Worm (Caenorhabditis elegans) whole organism, early embryonic: Measurements from ENCODE around the gene K12H6.12.

ENCODE experiments used
- B0310.2 ChIP-seq: sonication (generic microtip); optimal IDR thresholded peaks from 2 replicates; lab custom pipeline; 2016; ENCODE audit warnings: mild to moderate bottlenecking, missing genetic modification characterization, missing compliant biosample characterization
- F13C5.2 ChIP-seq: sonication (generic microtip); optimal IDR thresholded peaks from 2 replicates; lab custom pipeline; 2017; ENCODE audit warnings: mild to moderate bottlenecking, missing genetic modification characterization, inconsistent platforms, missing compliant biosample characterization
- aly-1 ChIP-seq: sonication (generic microtip); optimal IDR thresholded peaks from 2 replicates; lab custom pipeline; 2016; ENCODE audit warnings: missing genetic modification characterization, missing compliant biosample characterization
- ama-1 ChIP-seq: fragments of 150-350 bp; optimal IDR thresholded peaks from 2 replicates; lab custom pipeline; 2014
- ceh-13 ChIP-seq: fragments of 200-800 bp; sonication (Bioruptor generic); optimal IDR thresholded peaks from 2 replicates; lab custom pipeline; 2018; ENCODE audit warnings: mild to moderate bottlenecking, missing genetic modification characterization, missing compliant biosample characterization
- ceh-36 ChIP-seq: sonication (generic microtip); optimal IDR thresholded peaks from 2 replicates; lab custom pipeline; 2016; ENCODE audit warnings: missing genetic modification characterization, inconsistent platforms, missing compliant biosample characterization
- ets-7 ChIP-seq: sonication (generic microtip); optimal IDR thresholded peaks from 2 replicates; lab custom pipeline; 2016; ENCODE audit warnings: missing genotype, missing genetic modification characterization, missing compliant biosample characterization
- flt-1 ChIP-seq: fragments of 200-800 bp; sonication (Bioruptor generic); IDR thresholded peaks from 2 replicates; pipeline ENCODE4 v1.3.6; 2022; ENCODE audit warnings: missing genetic modification characterization, missing compliant biosample characterization
- hmbx-1 ChIP-seq: sonication (generic microtip); optimal IDR thresholded peaks from 2 replicates; lab custom pipeline; 2016; ENCODE audit warnings: mild to moderate bottlenecking, missing genetic modification characterization, missing compliant biosample characterization
- hmg-4 ChIP-seq: fragments of 200-800 bp; sonication (Bioruptor generic); optimal IDR thresholded peaks from 2 replicates; lab custom pipeline; 2018; ENCODE audit warnings: mild to moderate bottlenecking, missing genetic modification characterization, missing compliant biosample characterization
- hnd-1 ChIP-seq: sonication (generic microtip); optimal IDR thresholded peaks from 2 replicates; lab custom pipeline; 2016; ENCODE audit warnings: missing genetic modification characterization, missing compliant biosample characterization
- pes-1 ChIP-seq: fragments of 200-800 bp; sonication (Bioruptor generic); IDR thresholded peaks from 2 replicates; pipeline ENCODE4 v1.3.6; 2022; ENCODE audit warnings: missing genetic modification reagents, missing genetic modification characterization, missing compliant biosample characterization
- scrt-1 ChIP-seq: fragments of 200-800 bp; sonication (Bioruptor generic); IDR thresholded peaks from 2 replicates; pipeline ENCODE4 v1.3.6; 2022; ENCODE audit warnings: missing genetic modification characterization, missing compliant biosample characterization
- sea-1 ChIP-seq: fragments of 200-800 bp; sonication (Bioruptor generic); conservative IDR thresholded peaks from 2 replicates; pipeline ENCODE4 v1.3.6; 2022; ENCODE audit warnings: missing genetic modification characterization, missing compliant biosample characterization
- tbx-11 ChIP-seq: fragments of 200-800 bp; sonication (Bioruptor generic); IDR thresholded peaks from 2 replicates; pipeline ENCODE4 v1.3.6; 2022; ENCODE audit warnings: missing genetic modification characterization, missing compliant biosample characterization
- tbx-37 ChIP-seq: fragments of 200-800 bp; sonication (Bioruptor generic); conservative IDR thresholded peaks from 2 replicates; pipeline ENCODE4 v1.3.6; 2022; ENCODE audit warnings: missing genetic modification reagents, missing genetic modification characterization, missing compliant biosample characterization
- tra-4 ChIP-seq: sonication (generic microtip); optimal IDR thresholded peaks from 2 replicates; lab custom pipeline; 2017; ENCODE audit warnings: missing genetic modification characterization, missing compliant biosample characterization

The K12H6.12 gene

DNA sequence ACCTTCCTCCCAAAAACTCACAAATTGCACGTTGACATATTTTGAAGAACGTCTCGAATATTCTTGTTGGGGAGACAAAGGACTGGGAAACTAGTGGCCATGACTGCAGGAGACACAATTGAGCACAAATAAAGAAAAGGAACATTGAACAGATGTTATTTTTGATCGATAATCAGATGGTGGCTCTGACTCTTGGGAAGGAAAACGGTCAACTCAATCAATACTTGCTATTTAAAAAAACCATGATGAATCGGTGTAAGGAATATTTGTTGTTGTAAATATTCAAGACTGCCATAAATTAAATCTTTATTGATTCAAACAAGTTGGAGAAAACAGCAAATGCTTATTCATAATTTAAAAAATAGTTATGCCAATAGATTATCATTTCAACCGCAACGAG is 37.2 kb upstream of the K12H6.12 start, which contains the start of gene fbxb-105:
fbxb-105 (minus strand) TSS at position 101 of the 400 bp plus-strand sequence.
- TF ChIP-seq aly-1 (tag; lab: Kevin White, UChicago) = no peak
- TF ChIP-seq F13C5.2 = no peak
- TF ChIP-seq hnd-1 (tag; lab: Kevin White, UChicago) = no peak
- no peak for TF ChIP-seq ama-1 (lab: Kevin White, UChicago)
- TF ChIP-seq ceh-36 = no peak
- TF ChIP-seq scrt-1 (GFP tag; lab: Robert Waterston, UW) = no peak
- TF ChIP-seq flt-1 (GFP tag; lab: Robert Waterston, UW) = no peak
- TF ChIP-seq tra-4 = no peak
- no peak for TF ChIP-seq pes-1
- TF ChIP-seq ceh-13 = no peak
- TF ChIP-seq ets-7 = no peak
- TF ChIP-seq tbx-37 (GFP tag; lab: Robert Waterston, UW) = no peak
- TF ChIP-seq hmbx-1 (tag; lab: Kevin White, UChicago) = no peak
- TF ChIP-seq hmg-4 = no peak
- TF ChIP-seq tbx-11 (GFP tag; lab: Robert Waterston, UW) = no peak
- no peak for TF ChIP-seq sea-1 (GFP tag; lab: Robert Waterston, UW)
- TF ChIP-seq B0310.2 (tag; lab: Kevin White, UChicago) = no peak

DNA sequence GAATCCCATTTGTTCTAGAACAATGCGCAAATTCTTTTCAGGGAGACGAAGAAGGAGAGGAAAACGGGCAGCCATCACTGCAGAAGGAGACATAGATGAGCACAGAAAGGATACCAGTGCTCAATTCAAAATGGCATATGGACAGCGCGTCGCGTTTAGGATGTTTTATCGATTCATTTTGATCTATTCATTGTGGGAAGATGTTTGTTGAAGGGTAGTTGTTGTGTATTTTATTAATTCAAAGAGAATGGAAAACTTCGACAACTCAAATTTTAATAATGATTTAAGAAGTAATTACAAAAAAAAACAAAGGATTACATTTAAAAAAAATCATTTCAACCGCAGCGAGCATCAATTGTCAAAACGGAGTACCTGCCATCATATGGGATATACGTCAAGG is 35.8 kb upstream of the K12H6.12 start, which contains the start of gene sdz-10:
sdz-10 (minus strand) TSS at position 101 of the 400 bp plus-strand sequence.
- no peak for TF ChIP-seq hmbx-1 (tag; lab: Kevin White, UChicago)
- TF ChIP-seq aly-1 (tag; lab: Kevin White, UChicago) = no peak
- no peak for TF ChIP-seq ceh-13
- TF ChIP-seq scrt-1 (GFP tag; lab: Robert Waterston, UW) = no peak
- TF ChIP-seq B0310.2 (tag; lab: Kevin White, UChicago) = no peak
- no peak for TF ChIP-seq tbx-11 (GFP tag; lab: Robert Waterston, UW)
- TF ChIP-seq ets-7 = no peak
- TF ChIP-seq hmg-4 = no peak
- TF ChIP-seq pes-1 = no peak
- no peak for TF ChIP-seq sea-1 (GFP tag; lab: Robert Waterston, UW)
- TF ChIP-seq tbx-37 (GFP tag; lab: Robert Waterston, UW) = no peak
- TF ChIP-seq ceh-36 = no peak
- no peak for TF ChIP-seq hnd-1 (tag; lab: Kevin White, UChicago)
- no peak for TF ChIP-seq ama-1 (lab: Kevin White, UChicago)
- TF ChIP-seq tra-4 = no peak
- no peak for TF ChIP-seq flt-1 (GFP tag; lab: Robert Waterston, UW)

DNA sequence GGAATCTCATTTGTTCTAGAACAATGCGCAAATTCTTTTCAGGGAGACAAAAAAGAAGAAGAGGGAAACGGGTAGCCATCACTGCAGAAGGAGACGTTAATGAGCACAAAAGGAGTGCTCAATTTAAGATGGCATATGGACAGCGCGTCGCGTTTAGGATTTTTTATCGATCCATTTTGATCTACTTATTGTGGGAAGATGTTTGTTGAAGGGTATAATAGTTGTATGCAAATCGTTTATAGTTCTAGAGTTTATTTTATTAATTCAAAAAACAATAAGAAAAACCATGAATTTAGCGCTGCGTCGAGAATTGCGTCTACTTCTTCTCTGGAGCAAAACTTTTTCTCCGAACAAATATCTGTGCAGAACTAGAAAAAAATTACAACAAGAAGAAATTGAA is 34.4 kb upstream of the K12H6.12 start, which contains the start of gene sdz-9:
sdz-9 (minus strand) TSS at position 101 of the 400 bp plus-strand sequence.
- no peak for TF ChIP-seq ets-7
- TF ChIP-seq tra-4 = no peak
- no peak for TF ChIP-seq hmg-4
- no peak for TF ChIP-seq ceh-36
- TF ChIP-seq F13C5.2 = no peak
- TF ChIP-seq flt-1 (GFP tag; lab: Robert Waterston, UW) = no peak
- TF ChIP-seq ama-1 (lab: Kevin White, UChicago) = no peak
- no peak for TF ChIP-seq scrt-1 (GFP tag; lab: Robert Waterston, UW)
- TF ChIP-seq aly-1 (tag; lab: Kevin White, UChicago) = no peak

DNA sequence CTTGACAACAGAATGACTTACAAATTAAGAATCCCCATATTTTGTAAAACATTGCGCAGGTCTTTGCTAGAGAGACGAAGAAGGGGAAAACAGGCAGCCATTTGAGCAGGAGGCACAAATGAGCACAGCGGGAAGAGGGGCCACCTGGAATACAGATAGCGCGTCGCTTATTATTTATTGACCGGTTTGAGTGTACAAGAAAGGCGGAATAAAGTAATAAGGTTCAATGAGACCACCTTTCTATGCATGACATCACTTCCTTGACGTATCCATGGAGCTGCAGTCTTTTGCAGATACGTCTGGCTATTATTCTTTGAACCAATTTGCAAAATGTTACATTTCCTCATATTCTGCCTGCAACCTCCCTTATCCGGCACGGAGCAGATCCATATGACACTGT is 33.1 kb upstream of the K12H6.12 start, which contains the start of gene fbxb-111:
fbxb-111 (minus strand) TSS at position 101 of the 400 bp plus-strand sequence.
- no peak for TF ChIP-seq ets-7
- no peak for TF ChIP-seq hmg-4
- no peak for TF ChIP-seq aly-1 (tag; lab: Kevin White, UChicago)
- no peak for TF ChIP-seq pes-1
- no peak for TF ChIP-seq B0310.2 (tag; lab: Kevin White, UChicago)
- TF ChIP-seq tbx-37 (GFP tag; lab: Robert Waterston, UW) = no peak
- no peak for TF ChIP-seq ama-1 (lab: Kevin White, UChicago)
- no peak for TF ChIP-seq scrt-1 (GFP tag; lab: Robert Waterston, UW)
- TF ChIP-seq hnd-1 (tag; lab: Kevin White, UChicago) = no peak
- no peak for TF ChIP-seq hmbx-1 (tag; lab: Kevin White, UChicago)
- TF ChIP-seq tra-4 = no peak
- no peak for TF ChIP-seq F13C5.2

DNA sequence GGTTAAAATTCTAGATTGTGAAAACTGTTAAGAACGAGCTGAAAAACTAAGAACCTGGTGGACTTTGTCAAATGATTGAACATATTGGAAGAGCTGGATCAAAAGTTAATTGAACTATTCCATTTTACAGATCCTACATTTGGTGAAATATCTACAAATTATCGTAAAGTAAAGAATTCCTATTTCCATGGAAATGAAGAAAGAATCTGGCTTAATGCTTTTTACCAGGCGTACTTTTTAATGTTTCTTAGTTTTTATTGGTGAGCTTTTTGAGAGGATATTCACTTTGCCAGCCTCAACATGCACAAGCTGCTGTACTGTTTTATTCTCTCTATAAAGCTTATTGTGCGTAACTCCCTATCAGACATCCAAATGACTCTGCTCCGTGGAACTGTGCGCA is 30.1 kb upstream of the K12H6.12 start, which contains the start of gene F08D12.4:
F08D12.4 (plus strand) TSS at position 301 of the 400 bp plus-strand sequence.
- TF ChIP-seq hmg-4 (no peak), ceh-13 (no peak), hnd-1 (tag; lab: Kevin White, UChicago) (no peak), tra-4 (no peak), tbx-11 (GFP tag; lab: Robert Waterston, UW) (no peak), hmbx-1 (tag; lab: Kevin White, UChicago) (no peak), B0310.2 (tag; lab: Kevin White, UChicago) (no peak), scrt-1 (GFP tag; lab: Robert Waterston, UW) (no peak), ets-7 (no peak), F13C5.2 (no peak), sea-1 (GFP tag; lab: Robert Waterston, UW) (no peak)

ce11 chrII:2779253-2779652 is 28.7 kb upstream of the K12H6.12 start, which contains the start of gene F08D12.3:
Gene F08D12.3, plus strand, starts transcription at chrII:2779553.
- no peak for TF ChIP-seq B0310.2 (tag; lab: Kevin White, UChicago)
- TF ChIP-seq sea-1 (GFP tag; lab: Robert Waterston, UW) = no peak
- TF ChIP-seq ceh-36 = no peak
- no peak for TF ChIP-seq ets-7
- no peak for TF ChIP-seq F13C5.2
- TF ChIP-seq scrt-1 (GFP tag; lab: Robert Waterston, UW) = no peak
- TF ChIP-seq pes-1 = no peak
- TF ChIP-seq hmg-4 = no peak

- TF ChIP-seq flt-1 (GFP tag; lab: Robert Waterston, UW) (no peak), aly-1 (tag; lab: Kevin White, UChicago) (no peak), pes-1 (no peak), ets-7 (no peak), ceh-36 (no peak), hnd-1 (tag; lab: Kevin White, UChicago) (no peak), hmg-4 (no peak), scrt-1 (GFP tag; lab: Robert Waterston, UW) (no peak), tbx-11 (GFP tag; lab: Robert Waterston, UW) (no peak), B0310.2 (tag; lab: Kevin White, UChicago) (no peak), ama-1 (lab: Kevin White, UChicago) (no peak), tra-4 (no peak), sea-1 (GFP tag; lab: Robert Waterston, UW) (no peak), F13C5.2 (no peak)
Observed at ce11 chrII:2780804-2781203, 27.2 kb upstream of the K12H6.12 start.
